Fruit fly (Drosophila melanogaster) whole organism: ENCODE measurements around the gene CG5346.

Source experiments
- CG8478 ChIP-seq: fragments of >200 bp; optimal IDR thresholded peaks from 2 replicates; lab custom pipeline; 2018; ENCODE audit warnings: inconsistent platforms
- EcR ChIP-seq, 2 experiments: fragments of >200 bp; optimal IDR thresholded peaks; 2 replicates each; lab custom pipeline; 2017; ENCODE audit warnings: missing biosample characterization in 2 of 2, missing genetic modification characterization in 2 of 2, missing genetic modification reagents in 2 of 2
- pan ChIP-seq: fragments of >200 bp; optimal IDR thresholded peaks from 2 replicates; lab custom pipeline; 2017
- psq ChIP-seq: fragments of >200 bp; optimal IDR thresholded peaks from 2 replicates; lab custom pipeline; 2017

dm6 chr3R:22531801-22532200 is 3.3 kb upstream of the CG5346 start, which contains the start of gene CG33093:
- no peak for TF ChIP-seq EcR (GFP tag; optimal IDR thresholded peaks at IDR 0.05; lab: Kevin White, UChicago)
- no peak for TF ChIP-seq psq (lab: Kevin White, UChicago)
- TF ChIP-seq pan (lab: Kevin White, UChicago): no peak
- no peak for TF ChIP-seq CG8478 (lab: Kevin White, UChicago)
